Fruit fly (Drosophila melanogaster): ENCODE results near the gene CG43245.

DNA sequence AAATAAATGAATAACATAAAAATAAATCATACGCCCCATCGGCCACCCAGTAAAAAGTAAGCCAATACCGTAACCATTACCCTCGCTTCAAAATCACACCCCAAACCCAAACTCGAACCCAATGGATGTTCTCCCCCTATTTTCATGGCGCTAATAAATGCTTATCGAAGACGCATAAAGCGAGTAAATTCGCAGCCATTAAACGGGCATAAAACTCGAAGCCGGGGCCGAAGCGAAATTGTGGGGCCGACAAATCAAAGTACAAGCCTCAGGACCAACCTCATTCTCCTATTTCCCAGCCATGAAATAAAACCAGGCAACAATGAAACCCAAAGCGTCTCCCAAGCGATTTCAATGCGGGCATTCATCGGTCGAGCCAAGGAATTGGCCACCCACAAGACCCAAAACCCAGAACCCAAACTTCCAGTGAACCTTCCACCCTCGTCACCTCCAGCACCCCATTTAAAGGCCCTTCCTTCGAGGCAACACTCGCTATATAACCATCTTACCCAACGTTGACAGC, 43.3 kb downstream of the CG43245 start:
- TF ChIP-seq CTCF (optimal IDR thresholded peaks at IDR 0.05) (no peak), CG8478 (optimal IDR thresholded peaks at IDR 0.05) (no peak)
